Fruit fly (Drosophila melanogaster) whole organism: Measurements from ENCODE around the gene CG42299.

Experiments used
- psq ChIP-seq: fragments of >200 bp; optimal IDR thresholded peaks from 2 replicates; lab custom pipeline; 2017
- usp ChIP-seq: fragments of >200 bp; optimal IDR thresholded peaks from 2 replicates; lab custom pipeline; 2017; ENCODE audit warnings: missing biosample characterization, missing genetic modification characterization, mixed read lengths

DNA sequence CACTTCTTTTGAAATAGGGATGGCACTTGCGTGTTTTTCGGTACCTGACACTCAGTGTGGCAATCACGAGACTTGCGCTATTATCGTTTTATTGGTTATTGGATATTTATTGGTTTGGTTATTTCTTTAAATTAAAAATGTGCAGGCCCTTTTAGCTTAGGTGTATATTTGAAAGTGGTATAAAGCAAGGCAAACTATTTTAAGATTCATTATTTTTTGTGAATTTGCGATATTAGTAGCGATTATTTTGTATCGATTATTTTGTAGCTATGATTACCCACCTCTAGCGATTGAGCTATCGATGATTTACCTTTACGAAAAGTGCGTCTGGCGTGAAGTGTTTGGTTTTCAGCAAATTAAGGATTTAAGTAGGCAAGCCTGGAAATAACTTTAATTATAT lies 7.4 kb upstream of the CG42299 start, which contains the start of the genes CG9215 and CG8097:
- no peak for TF ChIP-seq psq (lab: Kevin White, UChicago)
- TF ChIP-seq usp, result no peak
